Worm (Caenorhabditis elegans) whole organism, late embryonic: ENCODE results near the gene rpt-1.

Source experiments
- C08G9.2 ChIP-seq: sonication (generic microtip); optimal IDR thresholded peaks from 2 replicates; lab custom pipeline; 2016; ENCODE audit warnings: mild to moderate bottlenecking, missing genetic modification characterization, moderate library complexity, missing compliant biosample characterization
- K02D7.2 ChIP-seq: sonication (generic microtip); optimal IDR thresholded peaks from 2 replicates; lab custom pipeline; 2017; ENCODE audit warnings: mild to moderate bottlenecking, missing genetic modification characterization, missing compliant biosample characterization
- Y22D7AL.16 ChIP-seq: sonication (generic microtip); optimal IDR thresholded peaks from 2 replicates; lab custom pipeline; 2016; ENCODE audit warnings: missing genetic modification characterization, missing compliant biosample characterization
- ahr-1 ChIP-seq: sonication (generic microtip); optimal IDR thresholded peaks from 2 replicates; lab custom pipeline; 2016; ENCODE audit warnings: missing genetic modification characterization, missing compliant biosample characterization
- ama-1 ChIP-seq: fragments of 150-350 bp; optimal IDR thresholded peaks from 2 replicates; lab custom pipeline; 2014
- ceh-14 ChIP-seq: sonication (generic microtip); optimal IDR thresholded peaks from 2 replicates; lab custom pipeline; 2016; ENCODE audit warnings: missing genotype, missing genetic modification characterization, missing compliant biosample characterization
- ceh-22 ChIP-seq: sonication (generic microtip); optimal IDR thresholded peaks from 2 replicates; lab custom pipeline; 2017; ENCODE audit warnings: missing biosample characterization, missing genetic modification characterization
- ceh-24 ChIP-seq: sonication (generic microtip); optimal IDR thresholded peaks from 2 replicates; lab custom pipeline; 2016; ENCODE audit warnings: mild to moderate bottlenecking, missing genetic modification characterization, missing compliant biosample characterization
- ceh-30 ChIP-seq: fragments of 150-350 bp; optimal IDR thresholded peaks from 2 replicates; lab custom pipeline; 2014; ENCODE audit warnings: missing biosample characterization, missing genetic modification characterization
- ceh-45 ChIP-seq: fragments of 200-800 bp; sonication (Bioruptor generic); IDR thresholded peaks from 2 replicates; pipeline ENCODE4 v1.3.6; 2022; ENCODE audit warnings: missing genetic modification reagents, missing genetic modification characterization, missing compliant biosample characterization
- ceh-48 ChIP-seq: sonication (generic microtip); optimal IDR thresholded peaks from 2 replicates; lab custom pipeline; 2016; ENCODE audit warnings: missing genetic modification characterization, inconsistent platforms, missing compliant biosample characterization
- ceh-9 ChIP-seq: sonication (generic microtip); optimal IDR thresholded peaks from 2 replicates; lab custom pipeline; 2016; ENCODE audit warnings: mild to moderate bottlenecking, missing genetic modification characterization, inconsistent platforms, missing compliant biosample characterization
- dmd-4 ChIP-seq: sonication (generic microtip); optimal IDR thresholded peaks from 2 replicates; lab custom pipeline; 2016; ENCODE audit warnings: borderline replicate concordance, missing genetic modification characterization, missing compliant biosample characterization
- dve-1 ChIP-seq: sonication (generic microtip); optimal IDR thresholded peaks from 2 replicates; lab custom pipeline; 2017; ENCODE audit warnings: antibody characterized with exemption, mild to moderate bottlenecking, missing genetic modification characterization, missing compliant biosample characterization
- elt-2 ChIP-seq: sonication (generic microtip); optimal IDR thresholded peaks from 2 replicates; lab custom pipeline; 2016; ENCODE audit warnings: missing genetic modification reagents, missing genetic modification characterization, missing compliant biosample characterization
- eyg-1 ChIP-seq: sonication (generic microtip); optimal IDR thresholded peaks from 2 replicates; lab custom pipeline; 2016; ENCODE audit warnings: missing genotype, missing genetic modification characterization, missing compliant biosample characterization
- fax-1 ChIP-seq: sonication (generic microtip); optimal IDR thresholded peaks from 2 replicates; lab custom pipeline; 2016; ENCODE audit warnings: missing genotype, missing genetic modification characterization, missing compliant biosample characterization
- fkh-10 ChIP-seq: fragments of 150-350 bp; optimal IDR thresholded peaks from 2 replicates; lab custom pipeline; 2014; ENCODE audit warnings: missing biosample characterization, missing genetic modification reagents, missing genetic modification characterization
- hlh-13 ChIP-seq: fragments of 200-800 bp; sonication (Bioruptor generic); optimal IDR thresholded peaks from 2 replicates; lab custom pipeline; 2018; ENCODE audit warnings: mild to moderate bottlenecking, missing genetic modification characterization, missing compliant biosample characterization
- hlh-15 ChIP-seq: sonication (generic microtip); optimal IDR thresholded peaks from 2 replicates; lab custom pipeline; 2016; ENCODE audit warnings: missing genetic modification characterization, missing compliant biosample characterization
- hlh-8 ChIP-seq: sonication (generic microtip); optimal IDR thresholded peaks from 2 replicates; lab custom pipeline; 2016; ENCODE audit warnings: missing genotype, missing genetic modification characterization, missing compliant biosample characterization
- lim-6 ChIP-seq: sonication (generic microtip); optimal IDR thresholded peaks from 2 replicates; lab custom pipeline; 2016; ENCODE audit warnings: missing genetic modification characterization, missing compliant biosample characterization
- madf-2 ChIP-seq: sonication (generic microtip); optimal IDR thresholded peaks from 2 replicates; lab custom pipeline; 2017; ENCODE audit warnings: missing genetic modification characterization, missing compliant biosample characterization
- nhr-11 ChIP-seq: fragments of 150-350 bp; optimal IDR thresholded peaks from 2 replicates; lab custom pipeline; 2014; ENCODE audit warnings: missing biosample characterization, missing genetic modification characterization
- nhr-232 ChIP-seq: sonication (generic microtip); optimal IDR thresholded peaks from 2 replicates; lab custom pipeline; 2016; ENCODE audit warnings: missing genetic modification characterization, missing compliant biosample characterization
- npax-4 ChIP-seq: sonication (generic microtip); optimal IDR thresholded peaks from 2 replicates; lab custom pipeline; 2016; ENCODE audit warnings: missing genetic modification characterization, missing compliant biosample characterization
- pag-3 ChIP-seq: sonication (generic microtip); optimal IDR thresholded peaks from 2 replicates; lab custom pipeline; 2016; ENCODE audit warnings: missing compliant biosample characterization, missing genetic modification characterization, borderline replicate concordance
- pat-9 ChIP-seq: fragments of 200-800 bp; sonication (Bioruptor generic); optimal IDR thresholded peaks from 2 replicates; lab custom pipeline; 2018; ENCODE audit warnings: mild to moderate bottlenecking, missing genetic modification characterization, moderate library complexity, missing compliant biosample characterization
- pax-1 ChIP-seq: fragments of 150-350 bp; optimal IDR thresholded peaks from 2 replicates; lab custom pipeline; 2014; ENCODE audit warnings: missing biosample characterization, missing genetic modification characterization
- pros-1 ChIP-seq: fragments of 150-350 bp; optimal IDR thresholded peaks from 2 replicates; lab custom pipeline; 2014; ENCODE audit warnings: missing biosample characterization, missing genetic modification reagents, missing genetic modification characterization
- sox-2 ChIP-seq: fragments of 200-800 bp; sonication (Bioruptor generic); IDR thresholded peaks from 2 replicates; pipeline ENCODE4 v1.3.6; 2022; ENCODE audit warnings: missing genetic modification reagents, missing genetic modification characterization, missing compliant biosample characterization
- tbx-2 ChIP-seq: sonication (generic microtip); optimal IDR thresholded peaks from 2 replicates; lab custom pipeline; 2016; ENCODE audit warnings: missing genetic modification characterization, missing compliant biosample characterization
- tbx-7 ChIP-seq: sonication (generic microtip); optimal IDR thresholded peaks from 2 replicates; lab custom pipeline; 2016; ENCODE audit warnings: missing genotype, missing genetic modification characterization, missing compliant biosample characterization
- ttx-3 ChIP-seq: sonication (generic microtip); optimal IDR thresholded peaks from 2 replicates; lab custom pipeline; 2016; ENCODE audit warnings: missing genetic modification reagents, missing genetic modification characterization, missing compliant biosample characterization
- unc-3 ChIP-seq, 2 experiments: fragments of 200-800 bp in 1 of 2; sonication (Bioruptor generic) in 1 of 2; sonication (generic microtip) in 1 of 2; conservative IDR thresholded peaks in 1 of 2; optimal IDR thresholded peaks in 1 of 2; 2 replicates each; pipeline versions ENCODE4 v1.3.6 to Lab custom; 2016 to 2022; ENCODE audit warnings: missing compliant biosample characterization in 2 of 2, missing genetic modification characterization in 2 of 2, missing genetic modification reagents in 1 of 2
- unc-42 ChIP-seq: sonication (generic microtip); optimal IDR thresholded peaks from 2 replicates; lab custom pipeline; 2016; ENCODE audit warnings: missing genotype, missing genetic modification characterization, missing compliant biosample characterization
- unc-55 ChIP-seq: sonication (generic microtip); optimal IDR thresholded peaks from 2 replicates; lab custom pipeline; 2017; ENCODE audit warnings: missing biosample characterization, missing genetic modification reagents, missing genetic modification characterization
- unc-86 ChIP-seq: sonication (generic microtip); optimal IDR thresholded peaks from 2 replicates; lab custom pipeline; 2016; ENCODE audit warnings: missing genetic modification characterization, missing compliant biosample characterization
- ztf-16 ChIP-seq: sonication (generic microtip); optimal IDR thresholded peaks from 2 replicates; lab custom pipeline; 2017; ENCODE audit warnings: missing genetic modification characterization, missing compliant biosample characterization

The rpt-1 gene

DNA sequence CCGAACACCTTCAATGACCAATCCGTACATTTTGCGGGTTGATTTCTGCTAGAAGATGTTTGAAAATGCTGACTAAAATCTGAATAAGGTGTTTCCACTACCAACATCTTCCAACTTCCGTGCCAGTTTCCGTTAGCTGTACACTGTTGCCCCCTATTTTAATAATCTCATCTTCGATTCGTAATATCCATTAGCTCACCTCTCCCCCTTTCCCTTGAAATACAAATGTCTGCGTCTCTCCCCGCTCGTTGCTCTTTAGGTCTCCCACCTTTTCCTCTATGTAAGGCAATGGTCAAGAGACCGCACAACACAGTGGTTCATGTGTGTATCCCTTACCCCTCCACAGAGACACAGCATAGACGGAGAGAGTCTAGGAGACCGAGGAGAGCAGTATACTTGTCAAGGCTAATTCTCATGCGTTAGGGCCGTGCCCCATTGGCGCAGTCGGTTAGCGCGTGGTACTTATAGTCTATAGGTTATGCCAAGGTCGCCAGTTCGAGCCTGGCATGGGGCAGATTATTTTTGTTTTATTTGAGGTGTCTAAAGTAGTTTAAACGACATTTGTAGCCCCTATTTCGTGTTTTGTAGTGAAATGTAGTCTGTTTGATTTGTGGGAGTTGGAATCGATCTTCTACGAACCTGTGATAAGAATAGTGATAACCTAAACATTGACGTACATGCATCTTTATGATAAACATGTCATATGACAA is 19.7 kb upstream of the rpt-1 start, which contains the start of gene gcy-33 (continued):
- TF ChIP-seq hlh-15 (tag; lab: Kevin White, UChicago) (peak; percentile 95), eyg-1 (peak; percentile 96), ceh-24 (tag; lab: Kevin White, UChicago) (peak; percentile 84), dve-1 (tag; lab: Kevin White, UChicago) (peak; percentile 88), K02D7.2 (tag; lab: Kevin White, UChicago) (peak; percentile 88), fkh-10 (GFP tag; lab: Kevin White, UChicago) (peak; percentile 48), unc-86 (peak; percentile 97), pros-1 (tag; lab: Kevin White, UChicago) (peak; percentile 39), ceh-9 (peak; percentile 80), ceh-45 (GFP tag; lab: Robert Waterston, UW) (peak; percentile 89), ttx-3 (tag; lab: Kevin White, UChicago) (peak; percentile 93), tbx-7 (peak; percentile 46), nhr-11 (tag; lab: Kevin White, UChicago) (no peak), pax-1 (tag; lab: Kevin White, UChicago) (no peak), pag-3 (peak; percentile 73), fax-1 (tag; lab: Kevin White, UChicago) (peak; percentile 88), unc-42 (tag; lab: Kevin White, UChicago) (peak; percentile 88), ceh-30 (tag; lab: Kevin White, UChicago) (peak; percentile 27), C08G9.2 (tag; lab: Kevin White, UChicago) (peak; percentile 85), ama-1 (lab: Kevin White, UChicago) (no peak), tbx-2 (tag; lab: Kevin White, UChicago) (peak; percentile 97), ztf-16 (peak; percentile 95), dmd-4 (peak; percentile 86), nhr-232 (tag; lab: Kevin White, UChicago) (peak; percentile 94), unc-3 (GFP tag; conservative IDR thresholded peaks at IDR 0.05; lab: Robert Waterston, UW) (peak; percentile 95), unc-3 (tag; optimal IDR thresholded peaks at IDR 0.05; lab: Kevin White, UChicago) (peak; percentile 94), sox-2 (GFP tag; lab: Robert Waterston, UW) (peak; percentile 92), unc-55 (GFP tag; lab: Kevin White, UChicago) (no peak), ceh-48 (peak; percentile 88), npax-4 (tag; lab: Kevin White, UChicago) (peak; percentile 92), hlh-13 (GFP tag; lab: Kevin White, UChicago) (peak; percentile 80), lim-6 (tag; lab: Kevin White, UChicago) (peak; percentile 68), hlh-8 (tag; lab: Kevin White, UChicago) (peak; percentile 75)

DNA sequence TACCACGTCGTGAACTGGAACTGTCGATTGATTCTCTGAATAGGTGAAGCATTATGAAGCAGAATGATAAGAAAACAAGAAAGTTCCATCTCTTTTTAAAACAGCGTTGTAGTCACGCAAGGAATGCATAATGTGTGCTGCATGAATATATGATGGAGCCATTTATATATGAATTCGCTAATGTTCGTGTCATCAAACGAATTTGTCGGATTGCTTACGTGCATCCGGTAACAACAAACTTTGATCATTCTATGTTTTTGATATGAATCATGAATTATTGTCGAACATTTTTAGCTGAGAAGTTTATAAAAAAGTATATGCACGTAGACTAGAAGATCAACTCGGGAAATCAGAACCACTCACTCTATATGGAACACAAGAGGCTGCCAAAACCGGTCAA is 15.2 kb upstream of the rpt-1 start:
- TF ChIP-seq lim-6 (tag; lab: Kevin White, UChicago) (no peak), madf-2 (tag; lab: Kevin White, UChicago) (no peak), Y22D7AL.16 (tag; lab: Kevin White, UChicago) (no peak), ztf-16 (no peak), unc-42 (tag; lab: Kevin White, UChicago) (no peak), pat-9 (tag; lab: Kevin White, UChicago) (no peak), ceh-45 (GFP tag; lab: Robert Waterston, UW) (no peak), tbx-2 (tag; lab: Kevin White, UChicago) (no peak), ceh-14 (tag; lab: Kevin White, UChicago) (no peak), ahr-1 (no peak), nhr-232 (tag; lab: Kevin White, UChicago) (no peak), elt-2 (tag; lab: Kevin White, UChicago) (no peak), ama-1 (lab: Kevin White, UChicago) (no peak), dve-1 (tag; lab: Kevin White, UChicago) (no peak), ceh-22 (tag; lab: Kevin White, UChicago) (no peak), sox-2 (GFP tag; lab: Robert Waterston, UW) (no peak)
